Worm (Caenorhabditis elegans): ENCODE measurements around the gene F33E11.3.
A peak's percentile ranks its signal among the peaks of the same experiment; 100 is the strongest.

Gene F33E11.3

ce11 chrV:312421-312820 is 7.9 kb upstream of the F33E11.3 start, which contains the start of gene nhr-15:
Gene nhr-15 (plus strand): TSS chrV:312721.
- TF ChIP-seq tbx-2 (tag; optimal IDR thresholded peaks at IDR 0.05) (no peak), Y22D7AL.16 (tag; optimal IDR thresholded peaks at IDR 0.05) (no peak)

ce11 chrV:311485-312090 is 7.1 kb upstream of the F33E11.3 start, which contains the start of gene phf-10:
Gene phf-10 (minus strand): TSS chrV:311565.
- peak; percentile 54 for TF ChIP-seq ceh-14 (tag; optimal IDR thresholded peaks at IDR 0.05)
- no peak for TF ChIP-seq ceh-45 (GFP tag; IDR thresholded peaks at IDR 0.05)
- peak; percentile 11 for TF ChIP-seq ceh-48 (tag; optimal IDR thresholded peaks at IDR 0.05)
- no peak for TF ChIP-seq T23F11.4 (GFP tag; optimal IDR thresholded peaks at IDR 0.05)
- peak; percentile 35 for TF ChIP-seq nfya-1 (tag; optimal IDR thresholded peaks at IDR 0.05)
- peak; percentile 48 for TF ChIP-seq ceh-19 (GFP tag; optimal IDR thresholded peaks at IDR 0.05)
- peak; percentile 18 for TF ChIP-seq ttx-3 (tag; optimal IDR thresholded peaks at IDR 0.05)
- TF ChIP-seq unc-42 (tag; optimal IDR thresholded peaks at IDR 0.05): peak; percentile 45
- peak; percentile 19 for TF ChIP-seq ceh-34 (tag; optimal IDR thresholded peaks at IDR 0.05)
- peak; percentile 14 for TF ChIP-seq elt-2 (tag; optimal IDR thresholded peaks at IDR 0.05)

ce11 chrV:303271-303670 is 1.2 kb downstream of the F33E11.3 start:
- no peak for TF ChIP-seq ceh-22 (tag; optimal IDR thresholded peaks at IDR 0.05)
- TF ChIP-seq elt-4 (tag; optimal IDR thresholded peaks at IDR 0.05): peak; percentile 89

ce11 chrV:298395-298794 is 6.1 kb downstream of the F33E11.3 start:
- TF ChIP-seq pha-2 (tag; optimal IDR thresholded peaks at IDR 0.05) (no peak), syd-9 (tag; optimal IDR thresholded peaks at IDR 0.05) (no peak), sox-4 (tag; optimal IDR thresholded peaks at IDR 0.05) (no peak)

ce11 chrV:297424-297991 is 7.0 kb downstream of the F33E11.3 start, which contains the start of gene F33E11.2:
Gene F33E11.2 (plus strand): TSS chrV:297947.
- TF ChIP-seq tbx-7 (tag; optimal IDR thresholded peaks at IDR 0.05): no peak
- TF ChIP-seq ceh-14 (tag; optimal IDR thresholded peaks at IDR 0.05): no peak
- no peak for TF ChIP-seq hlh-30 (tag; optimal IDR thresholded peaks at IDR 0.05; ENCODE audit: insufficient read depth)

- no peak for TF ChIP-seq tbx-7 (tag; optimal IDR thresholded peaks at IDR 0.05)
- TF ChIP-seq unc-42 (tag; optimal IDR thresholded peaks at IDR 0.05): no peak
- no peak for TF ChIP-seq ceh-24 (tag; optimal IDR thresholded peaks at IDR 0.05)
- no peak for TF ChIP-seq dve-1 (tag; optimal IDR thresholded peaks at IDR 0.05)
- TF ChIP-seq ceh-31 (tag; optimal IDR thresholded peaks at IDR 0.05): no peak
- TF ChIP-seq elt-2 (tag; optimal IDR thresholded peaks at IDR 0.05): no peak
- no peak for TF ChIP-seq ztf-16 (tag; optimal IDR thresholded peaks at IDR 0.05)
- no peak for TF ChIP-seq F13H6.1 (tag; optimal IDR thresholded peaks at IDR 0.05)
- TF ChIP-seq pqm-1 (tag; optimal IDR thresholded peaks at IDR 0.05): no peak
- TF ChIP-seq K02D7.2 (tag; optimal IDR thresholded peaks at IDR 0.05): no peak
- TF ChIP-seq C38D4.7 (GFP tag; optimal IDR thresholded peaks at IDR 0.05): no peak
- TF ChIP-seq hlh-8 (tag; optimal IDR thresholded peaks at IDR 0.05): no peak
- TF ChIP-seq unc-86 (tag; optimal IDR thresholded peaks at IDR 0.05): no peak
- no peak for TF ChIP-seq ref-2 (tag; optimal IDR thresholded peaks at IDR 0.05)
- TF ChIP-seq lim-6 (tag; optimal IDR thresholded peaks at IDR 0.05): no peak
- no peak for TF ChIP-seq ceh-14 (tag; optimal IDR thresholded peaks at IDR 0.05)
- no peak for TF ChIP-seq rnt-1 (tag; optimal IDR thresholded peaks at IDR 0.05)
- no peak for TF ChIP-seq ceh-19 (GFP tag; optimal IDR thresholded peaks at IDR 0.05)
Observed at ce11 chrV:295802-296201, 8.7 kb downstream of the F33E11.3 start.
